Worm (Caenorhabditis elegans) whole organism, young adult: ENCODE results near the gene dhs-19.

Experiments
- attf-6 ChIP-seq: fragments of 200-800 bp; sonication (Bioruptor generic); IDR thresholded peaks from 2 replicates; pipeline ENCODE4 v1.3.6; 2022; ENCODE audit warnings: missing genetic modification reagents, missing genetic modification characterization, missing compliant biosample characterization
- him-1 ChIP-seq: sonication (generic microtip); optimal IDR thresholded peaks from 2 replicates; lab custom pipeline; 2016; ENCODE audit warnings: missing genotype, missing genetic modification reagents, missing genetic modification characterization, missing compliant biosample characterization
- lin-35 ChIP-seq, 3 experiments: fragments of 150-350 bp in 2 of 3; sonication (generic microtip) in 1 of 3; optimal IDR thresholded peaks; 2 replicates each; lab custom pipeline; 2014 to 2018; ENCODE audit warnings: missing biosample characterization in 3 of 3, missing genetic modification characterization in 3 of 3, missing genetic modification reagents in 3 of 3
- mel-28 ChIP-seq: sonication (generic microtip); optimal IDR thresholded peaks from 2 replicates; lab custom pipeline; 2016; ENCODE audit warnings: borderline replicate concordance, mild to moderate bottlenecking, missing genetic modification characterization, missing compliant biosample characterization
- nhr-90 ChIP-seq: sonication (generic microtip); optimal IDR thresholded peaks from 2 replicates; lab custom pipeline; 2016; ENCODE audit warnings: missing genotype, mild to moderate bottlenecking, missing genetic modification characterization, missing compliant biosample characterization
- snpc-3.4 ChIP-seq: sonication (generic microtip); optimal IDR thresholded peaks from 2 replicates; lab custom pipeline; 2017; ENCODE audit warnings: missing genetic modification characterization, mild to moderate bottlenecking, missing compliant biosample characterization, antibody characterized with exemption, moderate library complexity, missing genotype, missing genetic modification reagents
- snpc-4 ChIP-seq, 5 experiments: fragments of 150-350 bp in 1 of 5; sonication (generic microtip) in 4 of 5; optimal IDR thresholded peaks; 2 replicates each; lab custom pipeline; 2014 to 2018; ENCODE audit warnings: missing genetic modification characterization in 5 of 5, missing biosample characterization in 3 of 5, antibody characterized with exemption in 2 of 5, mild to moderate bottlenecking in 2 of 5, missing compliant biosample characterization in 2 of 5, missing genotype in 2 of 5, moderate library complexity in 2 of 5, missing genetic modification reagents in 1 of 5
- unc-62 ChIP-seq: fragments of 150-350 bp; optimal IDR thresholded peaks from 2 replicates; lab custom pipeline; 2014; ENCODE audit warnings: missing biosample characterization, missing genetic modification reagents, missing genetic modification characterization
- ztf-26 ChIP-seq: sonication (generic microtip); optimal IDR thresholded peaks from 2 replicates; lab custom pipeline; 2017; ENCODE audit warnings: missing genetic modification characterization, missing compliant biosample characterization

- TF ChIP-seq ztf-26 (no peak), him-1 (tag; lab: Kevin White, UChicago) (no peak), unc-62 (no peak), nhr-90 (tag; lab: Kevin White, UChicago) (no peak), snpc-3.4 (tag; lab: Kevin White, UChicago) (no peak), attf-6 (GFP tag; lab: Robert Waterston, UW) (no peak), mel-28 (tag; lab: Kevin White, UChicago) (no peak), snpc-4 (GFP tag; optimal IDR thresholded peaks at IDR 0.05; lab: Kevin White, UChicago) (no peak), snpc-4 (tag; optimal IDR thresholded peaks at IDR 0.05; lab: Kevin White, UChicago) (no peak), lin-35 (GFP tag; optimal IDR thresholded peaks at IDR 0.05; lab: Kevin White, UChicago) (no peak)
These were observed 43.2 kb upstream of the dhs-19 start for ce11 chrV:11533365-11533949.
